Worm (Caenorhabditis elegans): ENCODE measurements around the gene F28C1.1.

- TF ChIP-seq lin-13 (GFP tag; optimal IDR thresholded peaks at IDR 0.05) (no peak), nhr-77 (tag; optimal IDR thresholded peaks at IDR 0.05) (no peak), alr-1 (tag; optimal IDR thresholded peaks at IDR 0.05; ENCODE audit: borderline replicate concordance) (no peak), aly-2 (tag; optimal IDR thresholded peaks at IDR 0.05) (no peak), sup-37 (GFP tag; optimal IDR thresholded peaks at IDR 0.05) (no peak), hlh-17 (GFP tag; optimal IDR thresholded peaks at IDR 0.05; ENCODE audit: borderline replicate concordance) (no peak)
These were observed 17.1 kb downstream of the F28C1.1 start for ce11 chrV:12467755-12468154.

All from whole organism, L1 larva.